Worm (Caenorhabditis elegans) whole organism, L1 larva: ENCODE measurements around the gene rpl-10.

Experiments used
- F16B12.6 ChIP-seq: fragments of 150-350 bp; optimal IDR thresholded peaks from 2 replicates; lab custom pipeline; 2014; ENCODE audit warnings: missing biosample characterization, missing genetic modification characterization
- aly-2 ChIP-seq: fragments of 150-350 bp; optimal IDR thresholded peaks from 2 replicates; lab custom pipeline; 2014; ENCODE audit warnings: missing biosample characterization, missing genetic modification characterization
- blmp-1 ChIP-seq: fragments of 150-350 bp; optimal IDR thresholded peaks from 2 replicates; lab custom pipeline; 2014; ENCODE audit warnings: missing biosample characterization, missing genetic modification characterization
- ceh-63 ChIP-seq: fragments of 200-800 bp; sonication (Bioruptor generic); optimal IDR thresholded peaks from 2 replicates; lab custom pipeline; 2018; ENCODE audit warnings: mild to moderate bottlenecking, missing genetic modification characterization, missing compliant biosample characterization
- ceh-88 ChIP-seq: fragments of 200-800 bp; sonication (Bioruptor generic); IDR thresholded peaks from 2 replicates; pipeline ENCODE4 v1.3.6; 2022; ENCODE audit warnings: missing genetic modification characterization, missing compliant biosample characterization
- ceh-90 ChIP-seq: sonication (generic microtip); optimal IDR thresholded peaks from 2 replicates; lab custom pipeline; 2016; ENCODE audit warnings: missing genetic modification characterization, missing compliant biosample characterization
- dsc-1 ChIP-seq: sonication (generic microtip); optimal IDR thresholded peaks from 2 replicates; lab custom pipeline; 2016; ENCODE audit warnings: mild to moderate bottlenecking, missing genetic modification characterization, missing compliant biosample characterization
- efl-1 ChIP-seq, 4 experiments: fragments of 150-350 bp; optimal IDR thresholded peaks in 3 of 4; peaks in 1 of 4; 1 replicate in 1 of 4; 2 replicates in 3 of 4; lab custom pipeline; 2014; ENCODE audit warnings: missing biosample characterization in 2 of 4, missing genetic modification characterization in 2 of 4, missing genetic modification reagents in 2 of 4
- efl-3 ChIP-seq: fragments of 200-800 bp; sonication (Bioruptor generic); optimal IDR thresholded peaks from 2 replicates; lab custom pipeline; 2018; ENCODE audit warnings: mild to moderate bottlenecking, missing genetic modification characterization, missing compliant biosample characterization
- elt-2 ChIP-seq: sonication (generic microtip); optimal IDR thresholded peaks from 2 replicates; lab custom pipeline; 2016; ENCODE audit warnings: missing genetic modification characterization, mild to moderate bottlenecking, inconsistent platforms, missing compliant biosample characterization, missing genetic modification reagents
- fkh-8 ChIP-seq: sonication (generic microtip); optimal IDR thresholded peaks from 2 replicates; lab custom pipeline; 2016; ENCODE audit warnings: mild to moderate bottlenecking, missing genetic modification characterization, missing compliant biosample characterization
- grh-1 ChIP-seq: fragments of 200-800 bp; sonication (Bioruptor generic); IDR thresholded peaks from 2 replicates; pipeline ENCODE4 v1.3.6; 2022; ENCODE audit warnings: missing genetic modification reagents, missing genetic modification characterization, missing compliant biosample characterization
- irx-1 ChIP-seq: sonication (generic microtip); optimal IDR thresholded peaks from 2 replicates; lab custom pipeline; 2016; ENCODE audit warnings: missing genetic modification characterization, missing compliant biosample characterization
- isw-1 ChIP-seq: fragments of 200-800 bp; sonication (Bioruptor generic); IDR thresholded peaks from 2 replicates; pipeline ENCODE4 v1.3.6; 2022; ENCODE audit warnings: missing genetic modification characterization, missing compliant biosample characterization
- lin-14 ChIP-seq: fragments of 200-800 bp; sonication (Bioruptor generic); optimal IDR thresholded peaks from 2 replicates; lab custom pipeline; 2018; ENCODE audit warnings: mild to moderate bottlenecking, missing genetic modification characterization, moderate library complexity, missing compliant biosample characterization
- lin-35 ChIP-seq, 2 experiments: fragments of 150-350 bp; optimal IDR thresholded peaks; 2 replicates each; lab custom pipeline; 2014; ENCODE audit warnings: missing biosample characterization in 2 of 2, missing genetic modification characterization in 2 of 2, missing genetic modification reagents in 2 of 2
- lir-3 ChIP-seq: sonication (generic microtip); optimal IDR thresholded peaks from 2 replicates; lab custom pipeline; 2016; ENCODE audit warnings: mild to moderate bottlenecking, missing genetic modification characterization, moderate library complexity, missing compliant biosample characterization; ENCODE audit not compliant: poor library complexity
- mdl-1 ChIP-seq, 2 experiments: fragments of 150-350 bp; optimal IDR thresholded peaks; 2 replicates each; lab custom pipeline; 2014 to 2017; ENCODE audit warnings: missing biosample characterization in 2 of 2, missing genetic modification characterization in 2 of 2, inconsistent platforms in 1 of 2
- mep-1 ChIP-seq: fragments of 150-350 bp; optimal IDR thresholded peaks from 2 replicates; lab custom pipeline; 2014; ENCODE audit warnings: missing biosample characterization, missing genetic modification characterization
- nhr-11 ChIP-seq: fragments of 150-350 bp; optimal IDR thresholded peaks from 2 replicates; lab custom pipeline; 2014; ENCODE audit warnings: missing biosample characterization, missing genetic modification characterization
- nhr-12 ChIP-seq: sonication (generic microtip); optimal IDR thresholded peaks from 2 replicates; lab custom pipeline; 2017; ENCODE audit warnings: missing biosample characterization, missing genetic modification characterization
- nhr-19 ChIP-seq: fragments of 200-800 bp; sonication (Bioruptor generic); conservative IDR thresholded peaks from 2 replicates; pipeline ENCODE4 v1.3.6; 2022; ENCODE audit warnings: missing genetic modification characterization, missing compliant biosample characterization
- nhr-20 ChIP-seq: sonication (generic microtip); optimal IDR thresholded peaks from 2 replicates; lab custom pipeline; 2016; ENCODE audit warnings: mild to moderate bottlenecking, missing genetic modification characterization, missing compliant biosample characterization
- nhr-77 ChIP-seq: fragments of 150-350 bp; optimal IDR thresholded peaks from 2 replicates; lab custom pipeline; 2014; ENCODE audit warnings: missing biosample characterization, missing genetic modification characterization
- nhr-85 ChIP-seq: sonication (generic microtip); peaks from one replicate; lab custom pipeline; 2016; ENCODE audit warnings: missing genetic modification characterization, inconsistent platforms, missing compliant biosample characterization
- skn-1 ChIP-seq: fragments of 150-350 bp; optimal IDR thresholded peaks from 2 replicates; lab custom pipeline; 2014; ENCODE audit warnings: missing biosample characterization, missing genetic modification characterization
- sptf-1 ChIP-seq: fragments of 150-350 bp; optimal IDR thresholded peaks from 2 replicates; lab custom pipeline; 2014; ENCODE audit warnings: missing biosample characterization, missing genetic modification characterization
- sup-37 ChIP-seq: fragments of 200-800 bp; sonication (Bioruptor generic); optimal IDR thresholded peaks from 2 replicates; lab custom pipeline; 2018; ENCODE audit warnings: mild to moderate bottlenecking, missing genetic modification characterization, missing compliant biosample characterization
- tbx-2 ChIP-seq: sonication (generic microtip); optimal IDR thresholded peaks from 2 replicates; lab custom pipeline; 2016; ENCODE audit warnings: missing genetic modification characterization, missing compliant biosample characterization
- unc-62 ChIP-seq: fragments of 150-350 bp; optimal IDR thresholded peaks from 2 replicates; lab custom pipeline; 2014; ENCODE audit warnings: missing biosample characterization, missing genetic modification reagents, missing genetic modification characterization

rpl-10 gene

DNA sequence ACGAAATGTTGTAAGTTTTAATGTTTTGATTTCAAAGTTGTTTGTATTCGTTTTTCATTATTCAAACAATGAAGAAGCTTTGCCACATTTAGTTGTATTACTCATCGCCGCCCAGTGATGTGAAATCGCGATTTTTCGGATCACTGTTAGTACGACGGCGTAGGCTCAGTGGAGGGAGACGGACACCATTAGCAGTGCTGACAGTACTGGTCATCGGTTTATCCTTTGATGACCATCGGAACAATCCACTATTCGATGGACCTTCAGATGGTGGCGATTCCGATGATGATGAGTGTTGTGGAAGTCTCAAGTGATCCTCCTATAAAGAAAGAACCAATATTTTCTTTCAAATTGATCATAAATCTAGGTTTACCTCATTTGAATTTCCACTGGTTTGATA lies 43.8 kb downstream of the rpl-10 start:
- TF ChIP-seq isw-1 (no peak), dsc-1 (no peak), efl-1 (optimal IDR thresholded peaks at IDR 0.05; lab: Kevin White, UChicago) (no peak), efl-1 (GFP tag; optimal IDR thresholded peaks at IDR 0.05 in 1 of 2; lab: Kevin White, UChicago) (no peak), nhr-19 (GFP tag; lab: Robert Waterston, UW) (no peak), ceh-90 (tag; lab: Kevin White, UChicago) (no peak), efl-3 (GFP tag; lab: Kevin White, UChicago) (no peak), aly-2 (peak; percentile 5), nhr-11 (tag; lab: Kevin White, UChicago) (no peak), ceh-88 (GFP tag; lab: Robert Waterston, UW) (no peak), tbx-2 (no peak), nhr-20 (tag; lab: Kevin White, UChicago) (no peak), F16B12.6 (no peak), sptf-1 (tag; lab: Kevin White, UChicago) (no peak), lin-35 (GFP tag; optimal IDR thresholded peaks at IDR 0.05; lab: Kevin White, UChicago) (peak in 1 of 2 experiments; percentile 1), skn-1 (tag; lab: Kevin White, UChicago) (no peak), elt-2 (no peak), nhr-85 (tag; lab: Kevin White, UChicago) (peak; percentile 53), nhr-12 (tag; lab: Kevin White, UChicago) (no peak), irx-1 (tag; lab: Kevin White, UChicago) (no peak)

DNA sequence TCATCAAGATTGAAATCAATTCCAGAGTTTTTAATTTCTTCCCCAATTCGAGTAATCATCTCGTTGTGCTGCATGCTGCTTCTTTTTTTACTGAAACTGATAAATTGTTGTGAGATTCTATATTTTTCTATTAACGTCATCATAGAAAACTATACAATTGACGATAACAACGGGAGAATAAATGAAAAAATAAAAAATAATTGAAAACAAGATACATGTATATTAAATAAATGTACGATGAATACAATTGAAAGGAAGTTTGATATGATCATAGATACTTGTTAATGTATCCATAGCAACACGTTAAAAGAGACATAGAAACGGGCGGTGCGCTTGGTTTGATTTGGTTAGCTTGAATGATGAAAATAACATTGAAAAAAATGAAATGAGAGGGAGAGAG lies 46.8 kb downstream of the rpl-10 start, which contains the start of gene T05C12.8:
TSS of gene T05C12.8 (minus strand) at position 101 of the 400 bp plus-strand sequence.
- TF ChIP-seq grh-1 (GFP tag; lab: Robert Waterston, UW) (no peak), fkh-8 (tag; lab: Kevin White, UChicago) (peak; percentile 85)

DNA sequence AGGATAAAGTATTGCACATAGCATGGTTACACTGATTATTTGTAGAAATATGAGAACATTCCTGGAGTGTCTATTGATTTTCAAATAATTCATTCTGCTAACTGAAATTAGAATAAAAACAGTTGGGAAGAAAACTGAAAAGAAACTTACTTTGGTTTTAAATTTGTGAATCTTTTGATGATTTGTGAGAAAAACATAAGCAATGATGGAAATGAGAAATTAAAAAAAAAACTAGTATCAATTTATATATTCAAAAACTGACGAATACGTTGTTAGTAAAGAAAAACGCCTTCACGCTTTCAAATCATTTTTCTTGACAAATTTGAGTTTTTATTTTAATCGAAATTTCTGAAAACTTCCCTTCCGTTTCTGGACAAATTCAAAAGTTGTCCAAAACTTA lies 49.4 kb downstream of the rpl-10 start, which contains the start of gene T05C12.9:
TSS of gene T05C12.9 (minus strand) at position 101 of the 400 bp plus-strand sequence.
- no peak for TF ChIP-seq nhr-12 (tag; lab: Kevin White, UChicago)
- no peak for TF ChIP-seq mdl-1 (tag; optimal IDR thresholded peaks at IDR 0.05; lab: Kevin White, UChicago)
- TF ChIP-seq sup-37, result no peak
- TF ChIP-seq nhr-77 (tag; lab: Kevin White, UChicago), result no peak
- no peak for TF ChIP-seq unc-62 (GFP tag; lab: Kevin White, UChicago)
- TF ChIP-seq dsc-1, result no peak
- no peak for TF ChIP-seq ceh-63 (GFP tag; lab: Kevin White, UChicago)
- TF ChIP-seq lir-3 (tag; lab: Kevin White, UChicago), result no peak
- no peak for TF ChIP-seq irx-1 (tag; lab: Kevin White, UChicago)
- no peak for TF ChIP-seq mep-1 (tag; lab: Kevin White, UChicago)
- TF ChIP-seq nhr-19 (GFP tag; lab: Robert Waterston, UW), result no peak

DNA sequence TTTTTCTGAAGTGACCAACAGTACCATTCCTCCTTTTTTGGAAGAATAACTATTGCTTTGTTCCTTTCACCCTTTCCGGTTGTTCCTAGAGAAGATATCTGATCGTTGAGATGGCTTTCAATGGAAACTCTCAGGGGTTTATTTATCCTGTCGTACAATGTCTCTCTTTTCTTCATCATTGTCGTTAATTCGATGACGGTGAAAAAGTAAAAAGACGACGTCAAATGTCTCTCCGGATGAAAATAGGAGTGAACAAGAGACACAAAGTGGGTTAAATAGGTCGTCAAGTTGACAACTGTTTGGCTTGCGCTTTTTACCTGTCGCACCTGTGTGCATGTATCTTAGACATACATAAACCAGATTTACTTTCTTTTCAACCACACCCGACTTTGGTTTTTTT lies 50.2 kb downstream of the rpl-10 start:
- peak; percentile 96 for TF ChIP-seq blmp-1
- no peak for TF ChIP-seq lin-14 (GFP tag; lab: Kevin White, UChicago)
